Fruit fly (Drosophila melanogaster) whole organism, embryonic: ENCODE data around the gene CG14427.

Experiments used
- ATbp ChIP-seq: fragments of 200-800 bp; sonication (Bioruptor generic); optimal IDR thresholded peaks from 2 replicates; lab custom pipeline; 2017; ENCODE audit warnings: missing biosample characterization, mild to moderate bottlenecking, missing genetic modification characterization, missing genetic modification reagents
- Atf-2 ChIP-seq: fragments of 200-800 bp; sonication (Bioruptor generic); optimal IDR thresholded peaks from 2 replicates; lab custom pipeline; 2016; ENCODE audit warnings: missing biosample characterization, missing genetic modification characterization
- Blimp-1 ChIP-seq: fragments of 200-800 bp; sonication (Bioruptor generic); optimal IDR thresholded peaks from 3 replicates; lab custom pipeline; 2018; ENCODE audit warnings: missing biosample characterization, missing genetic modification characterization, mild to moderate bottlenecking, moderate library complexity, missing genetic modification reagents
- BtbVII ChIP-seq: fragments of 200-800 bp; sonication (Bioruptor generic); optimal IDR thresholded peaks from 3 replicates; lab custom pipeline; 2017; ENCODE audit warnings: missing biosample characterization, mild to moderate bottlenecking, missing genetic modification characterization
- CG11504 ChIP-seq: fragments of 200-800 bp; sonication (Bioruptor generic); optimal IDR thresholded peaks from 3 replicates; lab custom pipeline; 2019; ENCODE audit warnings: missing biosample characterization, mild to moderate bottlenecking, missing genetic modification characterization, moderate library complexity
- CG12155 ChIP-seq: fragments of 200-800 bp; sonication (Bioruptor generic); optimal IDR thresholded peaks from 3 replicates; lab custom pipeline; 2016; ENCODE audit warnings: missing biosample characterization, missing genetic modification characterization
- CG12219 ChIP-seq: fragments of 200-800 bp; sonication (Bioruptor generic); optimal IDR thresholded peaks from 3 replicates; lab custom pipeline; 2018; ENCODE audit warnings: missing biosample characterization, mild to moderate bottlenecking, missing genetic modification characterization
- CG12942 ChIP-seq: fragments of 200-800 bp; sonication (Bioruptor generic); optimal IDR thresholded peaks from 3 replicates; lab custom pipeline; 2016; ENCODE audit warnings: missing biosample characterization, missing genetic modification characterization
- CG13296 ChIP-seq: fragments of 200-800 bp; sonication (Bioruptor generic); optimal IDR thresholded peaks from 3 replicates; lab custom pipeline; 2018; ENCODE audit warnings: missing biosample characterization, mild to moderate bottlenecking, missing genetic modification characterization
- CG17186 ChIP-seq: fragments of 200-800 bp; sonication (Bioruptor generic); optimal IDR thresholded peaks from 3 replicates; lab custom pipeline; 2017; ENCODE audit warnings: missing biosample characterization, missing genetic modification reagents, missing genetic modification characterization
- CG2875 ChIP-seq: fragments of 200-800 bp; sonication (Bioruptor generic); optimal IDR thresholded peaks from 2 replicates; lab custom pipeline; 2017; ENCODE audit warnings: missing biosample characterization, mild to moderate bottlenecking, missing genetic modification characterization, missing genetic modification reagents
- CG3281 ChIP-seq: fragments of 200-800 bp; sonication (Bioruptor generic); optimal IDR thresholded peaks from 3 replicates; lab custom pipeline; 2017; ENCODE audit warnings: missing biosample characterization, mild to moderate bottlenecking, missing genetic modification characterization
- CG33557 ChIP-seq: fragments of 200-800 bp; sonication (Bioruptor generic); optimal IDR thresholded peaks from 2 replicates; lab custom pipeline; 2019; ENCODE audit warnings: missing biosample characterization, mild to moderate bottlenecking, missing genetic modification characterization, moderate library complexity
- CG4707 ChIP-seq: fragments of 200-800 bp; sonication (Bioruptor generic); optimal IDR thresholded peaks from 2 replicates; lab custom pipeline; 2018; ENCODE audit warnings: missing biosample characterization, mild to moderate bottlenecking, missing genetic modification characterization, moderate library complexity
- CG6254 ChIP-seq: fragments of 200-800 bp; sonication (Bioruptor generic); optimal IDR thresholded peaks from 3 replicates; lab custom pipeline; 2017; ENCODE audit warnings: mild to moderate bottlenecking, missing biosample characterization, missing genetic modification reagents, missing genetic modification characterization
- CG6272 ChIP-seq: fragments of 200-800 bp; sonication (Bioruptor generic); IDR thresholded peaks from 2 replicates; pipeline ENCODE4 v1.3.6; 2022; ENCODE audit warnings: missing biosample characterization, missing genetic modification characterization
- CG8478 ChIP-seq: fragments of >200 bp; optimal IDR thresholded peaks from 2 replicates; lab custom pipeline; 2018
- CG9797 ChIP-seq: fragments of 200-800 bp; sonication (Bioruptor generic); optimal IDR thresholded peaks from 3 replicates; lab custom pipeline; 2018; ENCODE audit warnings: missing biosample characterization, mild to moderate bottlenecking, missing genetic modification characterization
- CoRest ChIP-seq: fragments of 200-800 bp; sonication (Bioruptor generic); optimal IDR thresholded peaks from 3 replicates; lab custom pipeline; 2018; ENCODE audit warnings: missing biosample characterization, mild to moderate bottlenecking, missing genetic modification characterization, moderate library complexity
- Dad ChIP-seq: fragments of 200-800 bp; sonication (Bioruptor generic); optimal IDR thresholded peaks from 3 replicates; lab custom pipeline; 2016; ENCODE audit warnings: missing biosample characterization, missing genetic modification characterization
- H15 ChIP-seq: fragments of 200-800 bp; sonication (Bioruptor generic); IDR thresholded peaks from 3 replicates; pipeline ENCODE4 v1.3.6; 2022; ENCODE audit warnings: missing biosample characterization, missing genetic modification characterization
- Hmr ChIP-seq: fragments of 200-800 bp; sonication (Bioruptor generic); optimal IDR thresholded peaks from 3 replicates; lab custom pipeline; 2017; ENCODE audit warnings: mild to moderate bottlenecking, missing biosample characterization, missing genetic modification reagents, missing genetic modification characterization
- Max ChIP-seq: fragments of 200-800 bp; sonication (Bioruptor generic); optimal IDR thresholded peaks from 2 replicates; lab custom pipeline; 2016; ENCODE audit warnings: missing biosample characterization, mild to moderate bottlenecking, missing genetic modification characterization
- Myb ChIP-seq: fragments of 200-800 bp; sonication (Bioruptor generic); optimal IDR thresholded peaks from 2 replicates; lab custom pipeline; 2016; ENCODE audit warnings: missing biosample characterization, missing genetic modification characterization
- Oaz ChIP-seq: fragments of 200-800 bp; sonication (Bioruptor generic); IDR thresholded peaks from 2 replicates; pipeline ENCODE4 v1.3.6; 2022; ENCODE audit warnings: missing biosample characterization, missing genetic modification characterization
- Poxn ChIP-seq: fragments of 200-800 bp; sonication (Bioruptor generic); IDR thresholded peaks from 2 replicates; pipeline ENCODE4 v1.3.6; 2022; ENCODE audit warnings: missing biosample characterization, missing genetic modification characterization
- Ravus ChIP-seq: fragments of 200-800 bp; sonication (Bioruptor generic); IDR thresholded peaks from 2 replicates; pipeline ENCODE4 v1.3.6; 2022; ENCODE audit warnings: missing biosample characterization, missing genetic modification characterization
- Stat92E ChIP-seq, 3 experiments: fragments of >200 bp in 2 of 3; fragments of 200-800 bp in 1 of 3; sonication (Bioruptor generic) in 1 of 3; optimal IDR thresholded peaks; 2 replicates each; lab custom pipeline; 2017 to 2019; ENCODE audit warnings: missing biosample characterization in 3 of 3, missing genetic modification characterization in 3 of 3, mild to moderate bottlenecking in 1 of 3, moderate library complexity in 1 of 3
- Xbp1 ChIP-seq: fragments of 200-800 bp; sonication (Bioruptor generic); optimal IDR thresholded peaks from 3 replicates; lab custom pipeline; 2016; ENCODE audit warnings: missing biosample characterization, mild to moderate bottlenecking, missing genetic modification characterization
- al ChIP-seq: fragments of 200-800 bp; sonication (Bioruptor generic); IDR thresholded peaks from 2 replicates; pipeline ENCODE4 v1.3.6; 2022; ENCODE audit warnings: missing biosample characterization, missing genetic modification characterization
- ase ChIP-seq: fragments of 200-800 bp; sonication (Bioruptor generic); IDR thresholded peaks from 3 replicates; pipeline ENCODE4 v1.3.6; 2022; ENCODE audit warnings: missing biosample characterization, missing genetic modification characterization
- ash1 ChIP-seq: fragments of 200-800 bp; sonication (Bioruptor generic); optimal IDR thresholded peaks from 2 replicates; lab custom pipeline; 2018; ENCODE audit warnings: missing biosample characterization, mild to moderate bottlenecking, missing genetic modification characterization
- cas ChIP-seq: fragments of 200-800 bp; sonication (Bioruptor generic); IDR thresholded peaks from 2 replicates; pipeline ENCODE4 v1.3.6; 2022; ENCODE audit warnings: missing biosample characterization, missing genetic modification characterization
- dati ChIP-seq: fragments of 200-800 bp; sonication (Bioruptor generic); IDR thresholded peaks from 2 replicates; pipeline ENCODE4 v1.3.6; 2022; ENCODE audit warnings: missing biosample characterization, missing genetic modification characterization
- dmrt11E ChIP-seq: fragments of 200-800 bp; sonication (Bioruptor generic); optimal IDR thresholded peaks from 3 replicates; lab custom pipeline; 2018; ENCODE audit warnings: missing biosample characterization, mild to moderate bottlenecking, missing genetic modification characterization, moderate library complexity
- en ChIP-seq: fragments of 200-800 bp; sonication (Bioruptor generic); optimal IDR thresholded peaks from 2 replicates; lab custom pipeline; 2016; ENCODE audit warnings: missing biosample characterization, missing genetic modification characterization
- gem ChIP-seq: fragments of 200-800 bp; sonication (Bioruptor generic); optimal IDR thresholded peaks from 2 replicates; lab custom pipeline; 2019; ENCODE audit warnings: missing biosample characterization, mild to moderate bottlenecking, missing genetic modification characterization, moderate library complexity
- gro ChIP-seq: fragments of 200-800 bp; sonication (Bioruptor generic); optimal IDR thresholded peaks from 2 replicates; lab custom pipeline; 2016; ENCODE audit warnings: missing biosample characterization, missing genetic modification characterization
- hb ChIP-seq: fragments of 200-800 bp; sonication (Bioruptor generic); IDR thresholded peaks from 3 replicates; pipeline ENCODE4 v1.3.6; 2022; ENCODE audit warnings: missing biosample characterization, missing genetic modification characterization; ENCODE audit not compliant: partially characterized antibody
- kay ChIP-seq: fragments of 200-800 bp; sonication (Bioruptor generic); optimal IDR thresholded peaks from 2 replicates; lab custom pipeline; 2016; ENCODE audit warnings: missing biosample characterization, missing genetic modification characterization
- luna ChIP-seq: fragments of 200-800 bp; sonication (Bioruptor generic); optimal IDR thresholded peaks from 2 replicates; lab custom pipeline; 2016; ENCODE audit warnings: missing biosample characterization, missing genetic modification characterization
- nmo ChIP-seq: fragments of 200-800 bp; sonication (Bioruptor generic); optimal IDR thresholded peaks from 2 replicates; lab custom pipeline; 2018; ENCODE audit warnings: missing biosample characterization, mild to moderate bottlenecking, missing genetic modification characterization, moderate library complexity
- odd ChIP-seq: fragments of 200-800 bp; sonication (Bioruptor generic); optimal IDR thresholded peaks from 2 replicates; lab custom pipeline; 2017; ENCODE audit warnings: missing biosample characterization, mild to moderate bottlenecking, missing genetic modification characterization
- pan ChIP-seq, 4 experiments: fragments of >200 bp in 3 of 4; fragments of 200-800 bp in 1 of 4; sonication (Bioruptor generic) in 1 of 4; optimal IDR thresholded peaks in 3 of 4; IDR thresholded peaks in 1 of 4; 2 replicates each; pipeline versions ENCODE4 v1.3.6 to Lab custom; 2017 to 2022; ENCODE audit warnings: missing biosample characterization in 2 of 4, missing genetic modification characterization in 2 of 4, mixed read lengths in 1 of 4
- salm ChIP-seq: fragments of 200-800 bp; sonication (Bioruptor generic); optimal IDR thresholded peaks from 2 replicates; lab custom pipeline; 2018; ENCODE audit warnings: missing biosample characterization, mild to moderate bottlenecking, missing genetic modification characterization
- sens ChIP-seq: fragments of 200-800 bp; sonication (Bioruptor generic); peaks from one replicate; lab custom pipeline; 2016; ENCODE audit warnings: missing biosample characterization, missing genetic modification characterization
- sim ChIP-seq: fragments of 200-800 bp; sonication (Bioruptor generic); IDR thresholded peaks from 2 replicates; pipeline ENCODE4 v1.3.6; 2022; ENCODE audit warnings: missing biosample characterization, missing genetic modification characterization
- sob ChIP-seq: fragments of 200-800 bp; sonication (Bioruptor generic); IDR thresholded peaks from 2 replicates; pipeline ENCODE4 v1.3.6; 2022; ENCODE audit warnings: missing biosample characterization, missing genetic modification characterization
- tin ChIP-seq: fragments of 200-800 bp; sonication (Bioruptor generic); optimal IDR thresholded peaks from 3 replicates; lab custom pipeline; 2016; ENCODE audit warnings: missing biosample characterization, missing genetic modification characterization
- twi ChIP-seq: fragments of 200-800 bp; optimal IDR thresholded peaks from 2 replicates; lab custom pipeline; 2019; ENCODE audit warnings: missing biosample characterization, mild to moderate bottlenecking, missing genetic modification characterization, moderate library complexity

The CG14427 gene

dm6 chrX:7014931-7015428, 25.4 kb upstream of the CG14427 start (continued):
- TF ChIP-seq Hmr (GFP tag; lab: Kevin White, UChicago) (peak; percentile 63), CG33557 (GFP tag; lab: Kevin White, UChicago) (no peak), gro (GFP tag; lab: Kevin White, UChicago) (peak; percentile 89), odd (GFP tag; lab: Kevin White, UChicago) (no peak), Poxn (GFP tag; lab: Robert Waterston, UW) (no peak), Max (no peak), sim (GFP tag; lab: Robert Waterston, UW) (no peak), CG12155 (peak; percentile 25), tin (GFP tag; lab: Kevin White, UChicago) (peak; percentile 41), Blimp-1 (GFP tag; lab: Kevin White, UChicago) (peak; percentile 31), CG12942 (no peak), kay (GFP tag; lab: Kevin White, UChicago) (no peak), nmo (GFP tag; lab: Kevin White, UChicago) (peak; percentile 68), en (GFP tag; lab: Kevin White, UChicago) (peak; percentile 44), CG9797 (no peak), Ravus (GFP tag; lab: Robert Waterston, UW) (no peak), gem (tag; lab: Kevin White, UChicago) (peak; percentile 55), Myb (peak; percentile 79), pan (optimal IDR thresholded peaks at IDR 0.05; lab: Kevin White, UChicago) (peak in 1 of 2 experiments; percentile 3), pan (GFP tag; optimal IDR thresholded peaks at IDR 0.05 in 1 of 2, IDR thresholded peaks at IDR 0.05 in 1 of 2) (peak in 1 of 2 experiments; percentile 60), twi (tag; lab: Kevin White, UChicago) (no peak), CG12219 (no peak), salm (tag; lab: Kevin White, UChicago) (peak; percentile 8), CG3281 (peak; percentile 25), al (GFP tag; lab: Robert Waterston, UW) (peak; percentile 15; the same call in 1 of the 2 replicates), Xbp1 (GFP tag; lab: Kevin White, UChicago) (peak; percentile 51), hb (GFP tag; lab: Robert Waterston, UW) (no peak), dati (GFP tag; lab: Robert Waterston, UW) (no peak), CG17186 (GFP tag; lab: Kevin White, UChicago) (peak; percentile 63), ATbp (GFP tag; lab: Kevin White, UChicago) (no peak), CG6254 (no peak), sob (GFP tag; lab: Robert Waterston, UW) (peak; percentile 59), Dad (GFP tag; lab: Kevin White, UChicago) (peak; percentile 54), Atf-2 (GFP tag; lab: Kevin White, UChicago) (no peak), sens (GFP tag; lab: Kevin White, UChicago) (peak; percentile 93), luna (peak; percentile 4), dmrt11E (tag; lab: Kevin White, UChicago) (no peak), ash1 (no peak), CG4707 (peak; percentile 17), CG8478 (no peak), CG11504 (tag; lab: Kevin White, UChicago) (peak; percentile 61), CoRest (tag; lab: Kevin White, UChicago) (peak; percentile 46), CG13296 (GFP tag; lab: Kevin White, UChicago) (no peak), CG2875 (GFP tag; lab: Kevin White, UChicago) (peak; percentile 28), ase (GFP tag; lab: Robert Waterston, UW) (peak; percentile 50; the same call in 1 of the 3 replicates), Stat92E (GFP tag; optimal IDR thresholded peaks at IDR 0.05; lab: Kevin White, UChicago) (no peak), BtbVII (no peak), H15 (0 out of 3 replicates have a peak, but pooled peaks have one; percentile 8), Oaz (GFP tag; lab: Robert Waterston, UW) (no peak; the same call in 1 of the 2 replicates), CG6272 (GFP tag; lab: Robert Waterston, UW) (peak; percentile 31; the same call in 1 of the 2 replicates), cas (GFP tag; lab: Robert Waterston, UW) (no peak)
